Worm (Caenorhabditis elegans) whole organism, L1 larva: ENCODE data around the gene tsct-1.

Experiments used
- C04F5.9 ChIP-seq: sonication (generic microtip); optimal IDR thresholded peaks from 2 replicates; lab custom pipeline; 2016; ENCODE audit warnings: missing genetic modification characterization, missing compliant biosample characterization
- dpl-1 ChIP-seq, 3 experiments: fragments of 150-350 bp in 2 of 3; sonication (generic microtip) in 1 of 3; optimal IDR thresholded peaks; 2 replicates each; lab custom pipeline; 2014 to 2017; ENCODE audit warnings: missing biosample characterization in 3 of 3, missing genetic modification characterization in 3 of 3, missing genetic modification reagents in 3 of 3

- TF ChIP-seq C04F5.9 (tag; lab: Kevin White, UChicago) (no peak), dpl-1 (GFP tag; optimal IDR thresholded peaks at IDR 0.05; lab: Kevin White, UChicago) (no peak)
Measured at ce11 chrX:12413941-12414340, 20.0 kb upstream of the tsct-1 start, which contains the start of gene lin-2.
